Worm (Caenorhabditis elegans): ENCODE measurements around the gene lev-1.

DNA sequence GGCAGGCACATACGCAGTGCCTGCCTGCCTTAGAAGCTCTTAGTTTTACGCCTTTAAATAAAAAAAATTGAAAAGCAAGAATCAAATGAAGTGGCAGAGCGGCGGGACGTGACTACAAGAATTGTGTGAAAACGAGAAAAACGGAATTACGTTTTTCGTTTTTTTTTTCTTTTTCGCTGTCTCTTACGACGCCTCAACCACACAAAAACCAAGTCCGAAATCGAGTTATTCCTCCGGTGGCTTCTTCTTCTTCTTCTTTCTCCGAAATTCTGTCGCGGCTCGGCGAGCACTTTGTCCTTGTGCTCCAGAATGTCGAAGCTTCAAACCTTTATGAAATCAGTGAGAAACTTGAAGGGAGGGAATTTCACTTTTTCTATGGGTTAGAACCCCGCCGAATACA lies 41.4 kb upstream of the lev-1 start:
- TF ChIP-seq ces-1 (GFP tag; optimal IDR thresholded peaks at IDR 0.05) (peak; percentile 64), zip-8 (tag; optimal IDR thresholded peaks at IDR 0.05) (no peak), nhr-28 (tag; optimal IDR thresholded peaks at IDR 0.05) (no peak), nhr-12 (tag; optimal IDR thresholded peaks at IDR 0.05) (no peak), lin-13 (tag; optimal IDR thresholded peaks at IDR 0.05) (no peak), lsy-2 (tag; optimal IDR thresholded peaks at IDR 0.05) (no peak), ceh-43 (GFP tag; optimal IDR thresholded peaks at IDR 0.05) (no peak), bed-3 (GFP tag; optimal IDR thresholded peaks at IDR 0.05) (no peak), snpc-4 (tag; optimal IDR thresholded peaks at IDR 0.05) (no peak), unc-120 (tag; optimal IDR thresholded peaks at IDR 0.05; ENCODE audit: poor library complexity, severe bottlenecking) (no peak), nhr-76 (tag; optimal IDR thresholded peaks at IDR 0.05) (no peak)
